Fruit fly (Drosophila melanogaster) whole organism, embryonic: Measurements from ENCODE around the gene gukh.
A peak's percentile ranks its signal among the peaks of the same experiment; 100 is the strongest.

Source experiments
- Abd-B ChIP-seq: fragments of 200-800 bp; sonication (Bioruptor generic); optimal IDR thresholded peaks from 2 replicates; lab custom pipeline; 2018; ENCODE audit warnings: missing biosample characterization, mild to moderate bottlenecking, missing genetic modification characterization, moderate library complexity
- Atf6 ChIP-seq: fragments of 200-800 bp; sonication (Bioruptor generic); IDR thresholded peaks from 2 replicates; pipeline ENCODE4 v1.3.6; 2022; ENCODE audit warnings: missing biosample characterization, missing genetic modification characterization
- Bdp1 ChIP-seq: fragments of 200-800 bp; sonication (Bioruptor generic); optimal IDR thresholded peaks from 3 replicates; lab custom pipeline; 2016; ENCODE audit warnings: missing biosample characterization, missing genetic modification characterization
- CG10321 ChIP-seq: fragments of 200-800 bp; sonication (Bioruptor generic); IDR thresholded peaks from 2 replicates; pipeline ENCODE4 v1.3.6; 2022; ENCODE audit warnings: missing biosample characterization, missing genetic modification characterization
- CG11093 ChIP-seq: fragments of 200-800 bp; sonication (Bioruptor generic); IDR thresholded peaks from 3 replicates; pipeline ENCODE4 v1.3.6; 2022; ENCODE audit warnings: missing biosample characterization, missing genetic modification characterization
- CG13287 ChIP-seq: fragments of 200-800 bp; sonication (Bioruptor generic); IDR thresholded peaks from 2 replicates; pipeline ENCODE4 v1.3.6; 2022; ENCODE audit warnings: missing biosample characterization, missing genetic modification characterization; ENCODE audit not compliant: partially characterized antibody
- CG13775 ChIP-seq: fragments of 200-800 bp; sonication (Bioruptor generic); optimal IDR thresholded peaks from 3 replicates; lab custom pipeline; 2017; ENCODE audit warnings: missing biosample characterization, mild to moderate bottlenecking, missing genetic modification characterization
- CG14050 ChIP-seq: fragments of 200-800 bp; sonication (Bioruptor generic); IDR thresholded peaks from 3 replicates; pipeline ENCODE4 v1.3.6; 2022; ENCODE audit warnings: missing biosample characterization, missing genetic modification characterization
- CG14710 ChIP-seq: fragments of 200-800 bp; sonication (Bioruptor generic); optimal IDR thresholded peaks from 3 replicates; lab custom pipeline; 2019; ENCODE audit warnings: missing biosample characterization, mild to moderate bottlenecking, missing genetic modification characterization, moderate library complexity
- CG17328 ChIP-seq: fragments of 200-800 bp; sonication (Bioruptor generic); IDR thresholded peaks from 2 replicates; pipeline ENCODE4 v1.3.6; 2022; ENCODE audit warnings: missing biosample characterization, missing genetic modification characterization
- CG17912 ChIP-seq: fragments of 200-800 bp; sonication (Bioruptor generic); optimal IDR thresholded peaks from 2 replicates; lab custom pipeline; 2018; ENCODE audit warnings: missing biosample characterization, mild to moderate bottlenecking, missing genetic modification characterization
- CG18262 ChIP-seq: fragments of 200-800 bp; optimal IDR thresholded peaks from 3 replicates; lab custom pipeline; 2019; ENCODE audit warnings: missing biosample characterization, mild to moderate bottlenecking, missing genetic modification characterization, moderate library complexity
- CG30431 ChIP-seq: fragments of 200-800 bp; sonication (Bioruptor generic); optimal IDR thresholded peaks from 2 replicates; lab custom pipeline; 2017; ENCODE audit warnings: missing biosample characterization, missing genetic modification characterization
- CG33213 ChIP-seq: fragments of 200-800 bp; sonication (Bioruptor generic); optimal IDR thresholded peaks from 3 replicates; lab custom pipeline; 2016; ENCODE audit warnings: missing biosample characterization, missing genetic modification characterization
- CG6683 ChIP-seq: fragments of 200-800 bp; sonication (Bioruptor generic); optimal IDR thresholded peaks from 2 replicates; lab custom pipeline; 2017; ENCODE audit warnings: missing biosample characterization, mild to moderate bottlenecking, missing genetic modification characterization, missing genetic modification reagents
- CG6854 ChIP-seq: fragments of 200-800 bp; sonication (Bioruptor generic); optimal IDR thresholded peaks from 3 replicates; lab custom pipeline; 2017; ENCODE audit warnings: missing biosample characterization, mild to moderate bottlenecking, missing genetic modification characterization
- CG7745 ChIP-seq: fragments of 200-800 bp; sonication (Bioruptor generic); optimal IDR thresholded peaks from 2 replicates; lab custom pipeline; 2018; ENCODE audit warnings: missing biosample characterization, mild to moderate bottlenecking, missing genetic modification characterization, moderate library complexity
- CG7839 ChIP-seq: fragments of 200-800 bp; sonication (Bioruptor generic); optimal IDR thresholded peaks from 3 replicates; lab custom pipeline; 2018; ENCODE audit warnings: missing biosample characterization, mild to moderate bottlenecking, missing genetic modification characterization, moderate library complexity
- CG9817 ChIP-seq: fragments of 200-800 bp; sonication (Bioruptor generic); optimal IDR thresholded peaks from 2 replicates; lab custom pipeline; 2018; ENCODE audit warnings: missing biosample characterization, mild to moderate bottlenecking, missing genetic modification characterization, moderate library complexity
- CG9932 ChIP-seq: fragments of 200-800 bp; sonication (Bioruptor generic); IDR thresholded peaks from 2 replicates; pipeline ENCODE4 v1.3.6; 2022; ENCODE audit warnings: missing biosample characterization, missing genetic modification characterization
- CTCF ChIP-seq: fragments of 200-800 bp; sonication (Bioruptor generic); optimal IDR thresholded peaks from 2 replicates; lab custom pipeline; 2017; ENCODE audit warnings: missing biosample characterization, mild to moderate bottlenecking, missing genetic modification characterization, moderate library complexity
- D ChIP-seq, 2 experiments: fragments of 200-800 bp in 1 of 2; fragments of >200 bp in 1 of 2; sonication (Bioruptor generic) in 1 of 2; optimal IDR thresholded peaks; 2 replicates in 1 of 2; 3 replicates in 1 of 2; lab custom pipeline; 2017; ENCODE audit warnings: mild to moderate bottlenecking in 1 of 2, missing biosample characterization in 1 of 2, missing genetic modification characterization in 1 of 2, missing genetic modification reagents in 1 of 2
- H15 ChIP-seq: fragments of 200-800 bp; sonication (Bioruptor generic); IDR thresholded peaks from 3 replicates; pipeline ENCODE4 v1.3.6; 2022; ENCODE audit warnings: missing biosample characterization, missing genetic modification characterization
- Hr51 ChIP-seq, 2 experiments: fragments of 200-800 bp; sonication (Bioruptor generic); optimal IDR thresholded peaks; 2 replicates in 1 of 2; 3 replicates in 1 of 2; lab custom pipeline; 2016 to 2018; ENCODE audit warnings: missing biosample characterization in 2 of 2, missing genetic modification characterization in 2 of 2, mild to moderate bottlenecking in 1 of 2, moderate library complexity in 1 of 2
- Max ChIP-seq: fragments of 200-800 bp; sonication (Bioruptor generic); optimal IDR thresholded peaks from 2 replicates; lab custom pipeline; 2016; ENCODE audit warnings: missing biosample characterization, mild to moderate bottlenecking, missing genetic modification characterization
- Meics ChIP-seq: fragments of 200-800 bp; sonication (Bioruptor generic); optimal IDR thresholded peaks from 2 replicates; lab custom pipeline; 2017; ENCODE audit warnings: missing biosample characterization, mild to moderate bottlenecking, missing genetic modification characterization
- amos ChIP-seq: fragments of 200-800 bp; sonication (Bioruptor generic); IDR thresholded peaks from 2 replicates; pipeline ENCODE4 v1.3.6; 2022; ENCODE audit warnings: missing biosample characterization, missing genetic modification characterization; ENCODE audit not compliant: partially characterized antibody
- ap ChIP-seq: fragments of 200-800 bp; sonication (Bioruptor generic); IDR thresholded peaks from 2 replicates; pipeline ENCODE4 v1.3.6; 2022; ENCODE audit warnings: missing biosample characterization, missing genetic modification characterization
- bbx ChIP-seq: fragments of 200-800 bp; sonication (Bioruptor generic); IDR thresholded peaks from 2 replicates; pipeline ENCODE4 v1.3.6; 2022; ENCODE audit warnings: missing biosample characterization, missing genetic modification characterization; ENCODE audit not compliant: partially characterized antibody
- cato ChIP-seq: fragments of 200-800 bp; sonication (Bioruptor generic); optimal IDR thresholded peaks from 2 replicates; lab custom pipeline; 2016; ENCODE audit warnings: missing biosample characterization, missing genetic modification characterization, borderline replicate concordance
- crp ChIP-seq, 2 experiments: fragments of 200-800 bp; sonication (Bioruptor generic); optimal IDR thresholded peaks; 2 replicates in 1 of 2; 3 replicates in 1 of 2; lab custom pipeline; 2017; ENCODE audit warnings: missing biosample characterization in 2 of 2, missing genetic modification characterization in 2 of 2, mild to moderate bottlenecking in 1 of 2, moderate library complexity in 1 of 2
- gcm2 ChIP-seq: fragments of 200-800 bp; sonication (Bioruptor generic); optimal IDR thresholded peaks from 2 replicates; lab custom pipeline; 2016; ENCODE audit warnings: missing biosample characterization, missing genetic modification characterization
- hb ChIP-seq: fragments of 200-800 bp; sonication (Bioruptor generic); IDR thresholded peaks from 3 replicates; pipeline ENCODE4 v1.3.6; 2022; ENCODE audit warnings: missing biosample characterization, missing genetic modification characterization; ENCODE audit not compliant: partially characterized antibody
- hkb ChIP-seq, 2 experiments: fragments of 200-800 bp in 1 of 2; fragments of >200 bp in 1 of 2; sonication (Bioruptor generic) in 1 of 2; IDR thresholded peaks in 1 of 2; optimal IDR thresholded peaks in 1 of 2; 2 replicates each; pipeline versions ENCODE4 v1.3.6 to Lab custom; 2017 to 2022; ENCODE audit warnings: missing biosample characterization in 1 of 2, missing genetic modification characterization in 1 of 2
- mld ChIP-seq: fragments of 200-800 bp; sonication (Bioruptor generic); IDR thresholded peaks from 3 replicates; pipeline ENCODE4 v1.3.6; 2022; ENCODE audit warnings: missing biosample characterization, missing genetic modification characterization; ENCODE audit not compliant: partially characterized antibody
- onecut ChIP-seq: fragments of 200-800 bp; sonication (Bioruptor generic); IDR thresholded peaks from 2 replicates; pipeline ENCODE4 v1.3.6; 2022; ENCODE audit warnings: missing biosample characterization, missing genetic modification characterization
- pita ChIP-seq: fragments of 200-800 bp; sonication (Bioruptor generic); optimal IDR thresholded peaks from 2 replicates; lab custom pipeline; 2017; ENCODE audit warnings: missing biosample characterization, mild to moderate bottlenecking, missing genetic modification characterization
- repo ChIP-seq: fragments of 200-800 bp; sonication (Bioruptor generic); optimal IDR thresholded peaks from 2 replicates; lab custom pipeline; 2016; ENCODE audit warnings: missing biosample characterization, missing genetic modification characterization
- row ChIP-seq: fragments of 200-800 bp; sonication (Bioruptor generic); IDR thresholded peaks from 3 replicates; pipeline ENCODE4 v1.3.6; 2022; ENCODE audit warnings: missing biosample characterization, missing genetic modification characterization
- schlank ChIP-seq: fragments of 200-800 bp; sonication (Bioruptor generic); optimal IDR thresholded peaks from 2 replicates; lab custom pipeline; 2018; ENCODE audit warnings: missing biosample characterization, mild to moderate bottlenecking, missing genetic modification characterization
- scrt ChIP-seq: fragments of 200-800 bp; sonication (Bioruptor generic); optimal IDR thresholded peaks from 2 replicates; lab custom pipeline; 2018; ENCODE audit warnings: missing biosample characterization, mild to moderate bottlenecking, missing genetic modification characterization, moderate library complexity
- seq ChIP-seq: fragments of 200-800 bp; sonication (Bioruptor generic); IDR thresholded peaks from 2 replicates; pipeline ENCODE4 v1.3.6; 2022; ENCODE audit warnings: missing biosample characterization, missing genetic modification characterization
- slp2 ChIP-seq: fragments of 200-800 bp; sonication (Bioruptor generic); optimal IDR thresholded peaks from 2 replicates; lab custom pipeline; 2016; ENCODE audit warnings: missing biosample characterization, missing genetic modification characterization
- trh ChIP-seq: fragments of 200-800 bp; sonication (Bioruptor generic); optimal IDR thresholded peaks from 2 replicates; lab custom pipeline; 2016; ENCODE audit warnings: missing biosample characterization, missing genetic modification characterization
- tx ChIP-seq: fragments of 200-800 bp; sonication (Bioruptor generic); optimal IDR thresholded peaks from 2 replicates; lab custom pipeline; 2016; ENCODE audit warnings: missing biosample characterization, missing genetic modification characterization
- z ChIP-seq: fragments of 200-800 bp; sonication (Bioruptor generic); IDR thresholded peaks from 3 replicates; pipeline ENCODE4 v1.3.6; 2022; ENCODE audit warnings: missing biosample characterization, missing genetic modification characterization
- zfh2 ChIP-seq: fragments of 200-800 bp; sonication (Bioruptor generic); optimal IDR thresholded peaks from 2 replicates; lab custom pipeline; 2016; ENCODE audit warnings: missing biosample characterization, missing genetic modification characterization

Gene gukh

dm6 chr3R:18997388-18998287 is 13.8 kb downstream of the gukh start (continued):
- TF ChIP-seq CG6683 (GFP tag; lab: Kevin White, UChicago) (peak; percentile 17), tx (GFP tag; lab: Kevin White, UChicago) (peak; percentile 8), seq (GFP tag; lab: Robert Waterston, UW) (peak; percentile 61; the same call in 1 of the 2 replicates), slp2 (GFP tag; lab: Kevin White, UChicago) (peak; percentile 17), CG13287 (GFP tag; lab: Robert Waterston, UW) (no peak), bbx (GFP tag; lab: Robert Waterston, UW) (no peak), trh (GFP tag; lab: Kevin White, UChicago) (no peak), CG33213 (GFP tag; lab: Kevin White, UChicago) (peak; percentile 6), onecut (GFP tag; lab: Robert Waterston, UW) (peak; percentile 67), repo (GFP tag; lab: Kevin White, UChicago) (no peak), CG14050 (GFP tag; lab: Robert Waterston, UW) (no peak; the same call in 2 of the 3 replicates), Hr51 (GFP tag; optimal IDR thresholded peaks at IDR 0.05; lab: Kevin White, UChicago) (peak; percentile 51 to 60), CG30431 (GFP tag; lab: Kevin White, UChicago) (peak; percentile 57), CG14710 (tag; lab: Kevin White, UChicago) (peak; percentile 72), CG9817 (tag; lab: Kevin White, UChicago) (peak; percentile 1), gcm2 (GFP tag; lab: Kevin White, UChicago) (peak; percentile 42), hb (no peak), Atf6 (GFP tag; lab: Robert Waterston, UW) (peak; percentile 49; the same call in 1 of the 2 replicates), row (GFP tag; lab: Robert Waterston, UW) (no peak), Meics (no peak), CTCF (GFP tag; lab: Kevin White, UChicago) (peak; percentile 45), D (optimal IDR thresholded peaks at IDR 0.05; lab: Kevin White, UChicago) (no peak), D (GFP tag; optimal IDR thresholded peaks at IDR 0.05; lab: Kevin White, UChicago) (peak; percentile 79), mld (GFP tag; lab: Robert Waterston, UW) (no peak), schlank (tag; lab: Kevin White, UChicago) (peak; percentile 10), CG13775 (peak; percentile 65), CG11093 (GFP tag; lab: Robert Waterston, UW) (peak; percentile 10; the same call in 1 of the 3 replicates), crp (GFP tag; optimal IDR thresholded peaks at IDR 0.05; lab: Kevin White, UChicago) (peak in 1 of 2 experiments; percentile 49), zfh2 (no peak), z (GFP tag; lab: Robert Waterston, UW) (no peak), Abd-B (GFP tag; lab: Kevin White, UChicago) (peak; percentile 12), CG7745 (tag; lab: Kevin White, UChicago) (peak; percentile 93), cato (GFP tag; lab: Kevin White, UChicago) (peak; percentile 73), CG9932 (GFP tag; lab: Robert Waterston, UW) (no peak), hkb (optimal IDR thresholded peaks at IDR 0.05; lab: Kevin White, UChicago) (no peak), hkb (GFP tag; IDR thresholded peaks at IDR 0.05; lab: Robert Waterston, UW) (peak; percentile 68), CG6854 (no peak), Bdp1 (peak; percentile 73), CG17912 (GFP tag; lab: Kevin White, UChicago) (peak; percentile 82), CG18262 (tag; lab: Kevin White, UChicago) (peak; percentile 53), amos (GFP tag; lab: Robert Waterston, UW) (no peak), pita (GFP tag; lab: Kevin White, UChicago) (no peak), H15 (no peak), CG7839 (tag; lab: Kevin White, UChicago) (no peak), scrt (GFP tag; lab: Kevin White, UChicago) (peak; percentile 2), Max (GFP tag; lab: Kevin White, UChicago) (no peak), CG10321 (GFP tag; lab: Robert Waterston, UW) (peak; percentile 45; the same call in 1 of the 2 replicates), ap (peak; percentile 55), CG17328 (GFP tag; lab: Robert Waterston, UW) (peak; percentile 85)
